Worm (Caenorhabditis elegans): ENCODE data around the gene plpp-1.1.

DNA sequence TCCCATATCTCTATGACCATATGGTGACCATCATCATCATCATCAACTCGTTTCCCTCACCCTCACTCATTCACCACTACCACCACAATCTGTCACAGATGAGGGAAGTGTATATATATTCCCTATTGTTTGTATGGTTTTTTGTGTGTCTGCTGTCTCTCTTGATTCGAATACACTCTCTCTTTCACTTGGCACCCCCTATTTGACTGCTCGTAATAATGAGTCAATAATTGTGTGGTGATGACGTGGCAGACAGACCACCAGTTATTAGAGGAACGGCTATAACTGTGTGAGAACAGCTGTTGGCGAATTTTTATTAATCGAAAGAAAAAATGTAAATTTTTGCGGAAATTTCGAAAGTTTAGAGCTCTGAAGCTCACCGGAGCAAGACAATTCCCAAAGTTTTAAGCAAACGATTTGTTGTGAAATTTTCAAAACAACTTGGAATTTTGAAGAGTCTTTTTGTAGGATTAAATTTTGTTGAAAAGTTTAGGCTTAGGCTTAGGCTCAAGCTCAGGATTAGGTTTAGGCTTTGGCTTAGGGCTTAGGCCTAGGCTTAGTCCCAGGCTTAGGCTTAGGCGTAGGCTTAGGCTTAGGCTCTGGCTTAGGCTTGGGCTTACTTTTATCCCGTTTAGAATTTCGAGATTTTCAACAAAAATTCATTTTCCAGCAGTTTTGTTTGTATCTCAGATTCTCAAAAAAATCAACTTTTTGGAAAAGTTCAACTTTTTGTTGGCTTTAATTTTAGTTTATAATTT is 29.8 kb upstream of the plpp-1.1 start:
- no peak for TF ChIP-seq klf-2 (GFP tag; conservative IDR thresholded peaks at IDR 0.05)
- TF ChIP-seq T22C8.4 (GFP tag; IDR thresholded peaks at IDR 0.05): no peak
